Worm (Caenorhabditis elegans) whole organism, early embryonic: ENCODE results near the gene Y82E9BL.3.

ENCODE experiments used
- B0310.2 ChIP-seq: sonication (generic microtip); optimal IDR thresholded peaks from 2 replicates; lab custom pipeline; 2016; ENCODE audit warnings: mild to moderate bottlenecking, missing genetic modification characterization, missing compliant biosample characterization
- F13C5.2 ChIP-seq: sonication (generic microtip); optimal IDR thresholded peaks from 2 replicates; lab custom pipeline; 2017; ENCODE audit warnings: mild to moderate bottlenecking, missing genetic modification characterization, inconsistent platforms, missing compliant biosample characterization
- aly-1 ChIP-seq: sonication (generic microtip); optimal IDR thresholded peaks from 2 replicates; lab custom pipeline; 2016; ENCODE audit warnings: missing genetic modification characterization, missing compliant biosample characterization
- ama-1 ChIP-seq: fragments of 150-350 bp; optimal IDR thresholded peaks from 2 replicates; lab custom pipeline; 2014
- ceh-13 ChIP-seq: fragments of 200-800 bp; sonication (Bioruptor generic); optimal IDR thresholded peaks from 2 replicates; lab custom pipeline; 2018; ENCODE audit warnings: mild to moderate bottlenecking, missing genetic modification characterization, missing compliant biosample characterization
- ceh-36 ChIP-seq: sonication (generic microtip); optimal IDR thresholded peaks from 2 replicates; lab custom pipeline; 2016; ENCODE audit warnings: missing genetic modification characterization, inconsistent platforms, missing compliant biosample characterization
- ets-7 ChIP-seq: sonication (generic microtip); optimal IDR thresholded peaks from 2 replicates; lab custom pipeline; 2016; ENCODE audit warnings: missing genotype, missing genetic modification characterization, missing compliant biosample characterization
- flt-1 ChIP-seq: fragments of 200-800 bp; sonication (Bioruptor generic); IDR thresholded peaks from 2 replicates; pipeline ENCODE4 v1.3.6; 2022; ENCODE audit warnings: missing genetic modification characterization, missing compliant biosample characterization
- hmbx-1 ChIP-seq: sonication (generic microtip); optimal IDR thresholded peaks from 2 replicates; lab custom pipeline; 2016; ENCODE audit warnings: mild to moderate bottlenecking, missing genetic modification characterization, missing compliant biosample characterization
- hmg-4 ChIP-seq: fragments of 200-800 bp; sonication (Bioruptor generic); optimal IDR thresholded peaks from 2 replicates; lab custom pipeline; 2018; ENCODE audit warnings: mild to moderate bottlenecking, missing genetic modification characterization, missing compliant biosample characterization
- hnd-1 ChIP-seq: sonication (generic microtip); optimal IDR thresholded peaks from 2 replicates; lab custom pipeline; 2016; ENCODE audit warnings: missing genetic modification characterization, missing compliant biosample characterization
- pes-1 ChIP-seq: fragments of 200-800 bp; sonication (Bioruptor generic); IDR thresholded peaks from 2 replicates; pipeline ENCODE4 v1.3.6; 2022; ENCODE audit warnings: missing genetic modification reagents, missing genetic modification characterization, missing compliant biosample characterization
- scrt-1 ChIP-seq: fragments of 200-800 bp; sonication (Bioruptor generic); IDR thresholded peaks from 2 replicates; pipeline ENCODE4 v1.3.6; 2022; ENCODE audit warnings: missing genetic modification characterization, missing compliant biosample characterization
- sea-1 ChIP-seq: fragments of 200-800 bp; sonication (Bioruptor generic); conservative IDR thresholded peaks from 2 replicates; pipeline ENCODE4 v1.3.6; 2022; ENCODE audit warnings: missing genetic modification characterization, missing compliant biosample characterization
- tbx-11 ChIP-seq: fragments of 200-800 bp; sonication (Bioruptor generic); IDR thresholded peaks from 2 replicates; pipeline ENCODE4 v1.3.6; 2022; ENCODE audit warnings: missing genetic modification characterization, missing compliant biosample characterization
- tbx-37 ChIP-seq: fragments of 200-800 bp; sonication (Bioruptor generic); conservative IDR thresholded peaks from 2 replicates; pipeline ENCODE4 v1.3.6; 2022; ENCODE audit warnings: missing genetic modification reagents, missing genetic modification characterization, missing compliant biosample characterization
- tra-4 ChIP-seq: sonication (generic microtip); optimal IDR thresholded peaks from 2 replicates; lab custom pipeline; 2017; ENCODE audit warnings: missing genetic modification characterization, missing compliant biosample characterization

Y82E9BL.3 gene

DNA sequence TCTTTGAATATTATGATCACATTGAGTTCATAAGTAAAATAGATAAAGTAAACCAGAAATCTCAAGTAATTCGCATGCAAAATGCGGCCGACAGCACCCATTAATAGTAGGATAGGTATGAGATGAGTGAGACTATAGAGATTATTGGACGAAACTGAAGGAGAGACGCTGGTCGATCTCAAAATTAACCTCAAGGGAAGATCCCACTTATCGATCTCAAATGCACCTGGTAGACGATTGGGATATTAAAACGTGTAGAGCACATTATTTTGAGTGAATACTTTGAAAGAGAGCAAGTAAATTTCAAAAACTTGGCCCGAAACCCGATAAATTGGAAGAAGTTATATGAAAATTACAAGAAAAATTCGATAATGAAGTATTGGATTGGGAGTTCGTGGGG lies 5.0 kb downstream of the Y82E9BL.3 start, which contains the start of gene Y82E9BL.6:
Y82E9BL.6 (minus strand) TSS at position 101 of the 400 bp plus-strand sequence.
- TF ChIP-seq hmbx-1 (no peak), ceh-13 (GFP tag; lab: Kevin White, UChicago) (no peak), hnd-1 (tag; lab: Kevin White, UChicago) (no peak), ets-7 (tag; lab: Kevin White, UChicago) (no peak), ceh-36 (tag; lab: Kevin White, UChicago) (no peak), pes-1 (GFP tag; lab: Robert Waterston, UW) (no peak), ama-1 (no peak), aly-1 (tag; lab: Kevin White, UChicago) (no peak), tra-4 (tag; lab: Kevin White, UChicago) (no peak), sea-1 (no peak), tbx-37 (GFP tag; lab: Robert Waterston, UW) (no peak), tbx-11 (GFP tag; lab: Robert Waterston, UW) (no peak), scrt-1 (GFP tag; lab: Robert Waterston, UW) (no peak), hmg-4 (no peak)

DNA sequence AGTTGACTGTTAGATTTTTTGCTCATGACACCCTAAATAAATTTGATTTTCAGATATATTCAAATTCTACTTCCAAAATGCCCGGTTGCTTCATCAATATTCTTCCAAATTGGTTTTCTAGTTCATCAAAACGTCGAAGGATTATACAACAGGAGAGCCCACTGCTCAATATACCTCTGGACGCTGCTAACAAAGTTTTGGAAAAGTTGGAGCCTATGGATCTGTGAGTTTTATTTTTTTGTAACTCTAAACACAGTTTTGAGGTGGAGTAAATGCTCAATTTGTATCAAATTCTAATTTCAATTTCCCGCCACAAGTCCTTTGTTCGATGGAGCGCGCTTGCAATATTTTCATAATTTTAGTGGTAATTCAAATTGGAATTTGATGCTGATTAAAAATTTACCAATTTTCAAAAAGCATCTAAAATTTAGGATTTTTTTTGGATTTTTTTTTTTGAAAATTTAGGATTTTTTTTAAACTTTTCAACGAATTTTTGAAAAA lies 7.7 kb downstream of the Y82E9BL.3 start, which contains the start of gene fbxa-27:
fbxa-27 (plus strand) TSS at position 51 of the 501 bp plus-strand sequence.
- TF ChIP-seq ets-7 (tag; lab: Kevin White, UChicago) (no peak), tra-4 (tag; lab: Kevin White, UChicago) (no peak), tbx-11 (GFP tag; lab: Robert Waterston, UW) (no peak), F13C5.2 (tag; lab: Kevin White, UChicago) (no peak)

- TF ChIP-seq aly-1 (tag; lab: Kevin White, UChicago) (no peak), scrt-1 (GFP tag; lab: Robert Waterston, UW) (no peak), F13C5.2 (tag; lab: Kevin White, UChicago) (no peak), tbx-11 (GFP tag; lab: Robert Waterston, UW) (no peak), sea-1 (no peak), ama-1 (no peak), ets-7 (tag; lab: Kevin White, UChicago) (no peak), tbx-37 (GFP tag; lab: Robert Waterston, UW) (no peak), pes-1 (GFP tag; lab: Robert Waterston, UW) (no peak), hmg-4 (no peak), hmbx-1 (no peak), tra-4 (tag; lab: Kevin White, UChicago) (no peak), flt-1 (GFP tag; lab: Robert Waterston, UW) (no peak), ceh-36 (tag; lab: Kevin White, UChicago) (no peak), B0310.2 (no peak), ceh-13 (GFP tag; lab: Kevin White, UChicago) (no peak), hnd-1 (tag; lab: Kevin White, UChicago) (no peak)
These were observed 8.2 kb downstream of the Y82E9BL.3 start, which contains the start of gene fbxa-26 for ce11 chrIII:1342488-1342887. Gene fbxa-26 (minus strand): TSS chrIII:1342522.

ce11 chrIII:1340240-1340639 lies 10.4 kb downstream of the Y82E9BL.3 start, which contains the start of gene fbxa-5:
Gene fbxa-5 (minus strand): TSS chrIII:1340340.
- TF ChIP-seq ceh-13 (GFP tag; lab: Kevin White, UChicago) (no peak), ets-7 (tag; lab: Kevin White, UChicago) (no peak), tra-4 (tag; lab: Kevin White, UChicago) (no peak), scrt-1 (GFP tag; lab: Robert Waterston, UW) (no peak), ama-1 (no peak), pes-1 (GFP tag; lab: Robert Waterston, UW) (no peak), ceh-36 (tag; lab: Kevin White, UChicago) (no peak), tbx-11 (GFP tag; lab: Robert Waterston, UW) (no peak), tbx-37 (GFP tag; lab: Robert Waterston, UW) (no peak), F13C5.2 (tag; lab: Kevin White, UChicago) (no peak), hmbx-1 (no peak)

ce11 chrIII:1331894-1332293 lies 18.8 kb downstream of the Y82E9BL.3 start, which contains the start of gene Y82E9BL.19:
Gene Y82E9BL.19 (plus strand): TSS chrIII:1332016.
- no peak for TF ChIP-seq hmg-4
- no peak for TF ChIP-seq tbx-11 (GFP tag; lab: Robert Waterston, UW)
- TF ChIP-seq tbx-37 (GFP tag; lab: Robert Waterston, UW): no peak
- no peak for TF ChIP-seq hmbx-1
- no peak for TF ChIP-seq ets-7 (tag; lab: Kevin White, UChicago)
- no peak for TF ChIP-seq scrt-1 (GFP tag; lab: Robert Waterston, UW)
- no peak for TF ChIP-seq sea-1
- no peak for TF ChIP-seq F13C5.2 (tag; lab: Kevin White, UChicago)
- no peak for TF ChIP-seq hnd-1 (tag; lab: Kevin White, UChicago)

ce11 chrIII:1326490-1326889 lies 24.2 kb downstream of the Y82E9BL.3 start, which contains the start of gene Y82E9BL.18:
Gene Y82E9BL.18 (plus strand): TSS chrIII:1326790.
- TF ChIP-seq ceh-36 (tag; lab: Kevin White, UChicago): no peak
- TF ChIP-seq tra-4 (tag; lab: Kevin White, UChicago): no peak
- no peak for TF ChIP-seq scrt-1 (GFP tag; lab: Robert Waterston, UW)
- no peak for TF ChIP-seq hnd-1 (tag; lab: Kevin White, UChicago)
- TF ChIP-seq B0310.2: no peak
- no peak for TF ChIP-seq sea-1
- no peak for TF ChIP-seq pes-1 (GFP tag; lab: Robert Waterston, UW)
- TF ChIP-seq ets-7 (tag; lab: Kevin White, UChicago): no peak
- no peak for TF ChIP-seq flt-1 (GFP tag; lab: Robert Waterston, UW)
- TF ChIP-seq tbx-37 (GFP tag; lab: Robert Waterston, UW): no peak
- TF ChIP-seq ama-1: no peak
- no peak for TF ChIP-seq tbx-11 (GFP tag; lab: Robert Waterston, UW)

- TF ChIP-seq flt-1 (GFP tag; lab: Robert Waterston, UW) (no peak), aly-1 (tag; lab: Kevin White, UChicago) (no peak), ceh-36 (tag; lab: Kevin White, UChicago) (no peak), B0310.2 (no peak), ceh-13 (GFP tag; lab: Kevin White, UChicago) (no peak), tbx-11 (GFP tag; lab: Robert Waterston, UW) (no peak), hmbx-1 (no peak), pes-1 (GFP tag; lab: Robert Waterston, UW) (no peak), ama-1 (no peak), tbx-37 (GFP tag; lab: Robert Waterston, UW) (no peak), hmg-4 (no peak), ets-7 (tag; lab: Kevin White, UChicago) (no peak), tra-4 (tag; lab: Kevin White, UChicago) (no peak), sea-1 (no peak), F13C5.2 (tag; lab: Kevin White, UChicago) (no peak), hnd-1 (tag; lab: Kevin White, UChicago) (no peak)
These were observed 26.1 kb downstream of the Y82E9BL.3 start, which contains the start of gene fbxa-14 for ce11 chrIII:1324513-1324912. Gene fbxa-14 (minus strand): TSS chrIII:1324613.
